Worm (Caenorhabditis elegans) whole organism, young adult: ENCODE data around the gene B0507.8.

Source experiments
- B0261.1 ChIP-seq: sonication (generic microtip); optimal IDR thresholded peaks from 2 replicates; lab custom pipeline; 2016; ENCODE audit warnings: mild to moderate bottlenecking, missing genetic modification characterization, moderate library complexity, missing compliant biosample characterization
- C06A6.2 ChIP-seq: fragments of 200-800 bp; sonication (Bioruptor generic); conservative IDR thresholded peaks from 2 replicates; pipeline ENCODE4 v1.3.6; 2022; ENCODE audit warnings: missing genetic modification characterization, missing compliant biosample characterization
- D2030.7 ChIP-seq: fragments of 200-800 bp; sonication (Bioruptor generic); IDR thresholded peaks from 2 replicates; pipeline ENCODE4 v1.3.6; 2022; ENCODE audit warnings: missing genetic modification reagents, missing genetic modification characterization, missing compliant biosample characterization
- F39B2.1 ChIP-seq: fragments of 200-800 bp; sonication (Bioruptor generic); IDR thresholded peaks from 2 replicates; pipeline ENCODE4 v1.3.6; 2022; ENCODE audit warnings: missing genetic modification reagents, missing genetic modification characterization, missing compliant biosample characterization
- T07F8.4 ChIP-seq: sonication (generic microtip); optimal IDR thresholded peaks from 2 replicates; lab custom pipeline; 2016; ENCODE audit warnings: mild to moderate bottlenecking, missing genetic modification characterization, moderate library complexity, missing compliant biosample characterization
- T26A5.8 ChIP-seq: sonication (generic microtip); optimal IDR thresholded peaks from 2 replicates; lab custom pipeline; 2016; ENCODE audit warnings: missing genetic modification characterization, missing compliant biosample characterization
- Y53F4B.3 ChIP-seq: fragments of 200-800 bp; sonication (Bioruptor generic); IDR thresholded peaks from 2 replicates; pipeline ENCODE4 v1.3.6; 2022; ENCODE audit warnings: missing genetic modification reagents, missing genetic modification characterization, missing compliant biosample characterization
- Y79H2A.3 ChIP-seq: fragments of 200-800 bp; sonication (Bioruptor generic); conservative IDR thresholded peaks from 2 replicates; pipeline ENCODE4 v1.3.6; 2022; ENCODE audit warnings: missing genetic modification reagents, missing genetic modification characterization, missing compliant biosample characterization
- ama-1 ChIP-seq, 3 experiments: fragments of 150-350 bp in 1 of 3; sonication (generic microtip) in 2 of 3; optimal IDR thresholded peaks; 2 replicates each; lab custom pipeline; 2014 to 2018; ENCODE audit warnings: missing biosample characterization in 2 of 3, missing genetic modification characterization in 2 of 3, missing genetic modification reagents in 2 of 3
- atf-7 ChIP-seq: sonication (generic microtip); optimal IDR thresholded peaks from 2 replicates; lab custom pipeline; 2017; ENCODE audit warnings: mild to moderate bottlenecking, missing genetic modification characterization, missing compliant biosample characterization
- athp-1 ChIP-seq: sonication (generic microtip); optimal IDR thresholded peaks from 2 replicates; lab custom pipeline; 2017; ENCODE audit warnings: mild to moderate bottlenecking, missing genetic modification characterization, missing compliant biosample characterization
- bed-1 ChIP-seq: fragments of 200-800 bp; sonication (Bioruptor generic); IDR thresholded peaks from 2 replicates; pipeline ENCODE4 v1.3.6; 2022; ENCODE audit warnings: missing genetic modification reagents, missing genetic modification characterization, missing compliant biosample characterization
- chd-7 ChIP-seq: sonication (generic microtip); optimal IDR thresholded peaks from 2 replicates; lab custom pipeline; 2016; ENCODE audit warnings: mild to moderate bottlenecking, missing genetic modification characterization, moderate library complexity, missing compliant biosample characterization
- egl-44 ChIP-seq: fragments of 200-800 bp; sonication (Bioruptor generic); IDR thresholded peaks from 2 replicates; pipeline ENCODE4 v1.3.6; 2022; ENCODE audit warnings: missing genetic modification reagents, missing genetic modification characterization, missing compliant biosample characterization
- egrh-3 ChIP-seq: fragments of 200-800 bp; sonication (Bioruptor generic); IDR thresholded peaks from 2 replicates; pipeline ENCODE4 v1.3.6; 2022; ENCODE audit warnings: missing genetic modification reagents, missing genetic modification characterization, missing compliant biosample characterization
- ekl-4 ChIP-seq: fragments of 200-800 bp; sonication (Bioruptor generic); IDR thresholded peaks from 2 replicates; pipeline ENCODE4 v1.3.6; 2022; ENCODE audit warnings: missing genetic modification reagents, missing genetic modification characterization, missing compliant biosample characterization
- fkh-3 ChIP-seq: sonication (generic microtip); optimal IDR thresholded peaks from 2 replicates; lab custom pipeline; 2016; ENCODE audit warnings: mild to moderate bottlenecking, missing genetic modification characterization, missing compliant biosample characterization
- gei-17 ChIP-seq: fragments of 200-800 bp; sonication (Bioruptor generic); optimal IDR thresholded peaks from 2 replicates; lab custom pipeline; 2018; ENCODE audit warnings: mild to moderate bottlenecking, missing genetic modification characterization, missing compliant biosample characterization
- hrde-1 ChIP-seq: sonication (generic microtip); optimal IDR thresholded peaks from 2 replicates; lab custom pipeline; 2016; ENCODE audit warnings: missing genetic modification characterization, mild to moderate bottlenecking, missing compliant biosample characterization, moderate library complexity, missing genotype, missing genetic modification reagents, borderline replicate concordance
- lin-26 ChIP-seq: fragments of 200-800 bp; sonication (Bioruptor generic); IDR thresholded peaks from 2 replicates; pipeline ENCODE4 v1.3.6; 2022; ENCODE audit warnings: missing genetic modification reagents, missing genetic modification characterization, missing compliant biosample characterization
- lir-1 ChIP-seq: fragments of 200-800 bp; sonication (Bioruptor generic); conservative IDR thresholded peaks from 2 replicates; pipeline ENCODE4 v1.3.6; 2022; ENCODE audit warnings: missing genetic modification reagents, missing genetic modification characterization, missing compliant biosample characterization
- nhr-120 ChIP-seq: fragments of 200-800 bp; sonication (Bioruptor generic); IDR thresholded peaks from 2 replicates; pipeline ENCODE4 v1.3.6; 2022; ENCODE audit warnings: missing genetic modification characterization, missing compliant biosample characterization
- nhr-179 ChIP-seq: sonication (generic microtip); optimal IDR thresholded peaks from 2 replicates; lab custom pipeline; 2016; ENCODE audit warnings: mild to moderate bottlenecking, missing genetic modification characterization, missing compliant biosample characterization
- nhr-27 ChIP-seq: fragments of 200-800 bp; sonication (Bioruptor generic); optimal IDR thresholded peaks from 2 replicates; lab custom pipeline; 2018; ENCODE audit warnings: mild to moderate bottlenecking, missing genetic modification characterization, moderate library complexity, missing compliant biosample characterization
- nhr-80 ChIP-seq: sonication (generic microtip); optimal IDR thresholded peaks from 2 replicates; lab custom pipeline; 2016; ENCODE audit warnings: missing genetic modification characterization, missing compliant biosample characterization
- nhr-90 ChIP-seq: sonication (generic microtip); optimal IDR thresholded peaks from 2 replicates; lab custom pipeline; 2016; ENCODE audit warnings: missing genotype, mild to moderate bottlenecking, missing genetic modification characterization, missing compliant biosample characterization
- pha-4 ChIP-seq: fragments of 150-350 bp; sonication (generic microtip); optimal IDR thresholded peaks from 2 replicates; lab custom pipeline; 2014; ENCODE audit warnings: missing biosample characterization, missing genetic modification reagents, missing genetic modification characterization
- snpc-1.1 ChIP-seq: sonication (generic microtip); optimal IDR thresholded peaks from 2 replicates; lab custom pipeline; 2017; ENCODE audit warnings: missing genetic modification characterization, mild to moderate bottlenecking, missing compliant biosample characterization, antibody characterized with exemption, moderate library complexity, missing genotype, missing genetic modification reagents; ENCODE audit not compliant: insufficient read depth
- snpc-4 ChIP-seq, 5 experiments: fragments of 150-350 bp in 1 of 5; sonication (generic microtip) in 4 of 5; optimal IDR thresholded peaks; 2 replicates each; lab custom pipeline; 2014 to 2018; ENCODE audit warnings: missing genetic modification characterization in 5 of 5, missing biosample characterization in 3 of 5, antibody characterized with exemption in 2 of 5, mild to moderate bottlenecking in 2 of 5, missing compliant biosample characterization in 2 of 5, missing genotype in 2 of 5, moderate library complexity in 2 of 5, missing genetic modification reagents in 1 of 5
- tbx-9 ChIP-seq: sonication (generic microtip); optimal IDR thresholded peaks from 2 replicates; lab custom pipeline; 2016; ENCODE audit warnings: borderline replicate concordance, missing genetic modification characterization, inconsistent platforms, missing compliant biosample characterization
- zim-3 ChIP-seq: sonication (generic microtip); optimal IDR thresholded peaks from 2 replicates; lab custom pipeline; 2017; ENCODE audit warnings: mild to moderate bottlenecking, missing genetic modification characterization, moderate library complexity, missing compliant biosample characterization
- ztf-18 ChIP-seq: sonication (generic microtip); optimal IDR thresholded peaks from 2 replicates; lab custom pipeline; 2016; ENCODE audit warnings: missing genotype, mild to moderate bottlenecking, missing genetic modification characterization, missing compliant biosample characterization
- ztf-22 ChIP-seq: fragments of 200-800 bp; sonication (Bioruptor generic); optimal IDR thresholded peaks from 2 replicates; lab custom pipeline; 2018; ENCODE audit warnings: mild to moderate bottlenecking, missing genetic modification characterization, moderate library complexity, missing compliant biosample characterization
- ztf-26 ChIP-seq: sonication (generic microtip); optimal IDR thresholded peaks from 2 replicates; lab custom pipeline; 2017; ENCODE audit warnings: missing genetic modification characterization, missing compliant biosample characterization
- ztf-3 ChIP-seq: fragments of 200-800 bp; sonication (Bioruptor generic); optimal IDR thresholded peaks from 2 replicates; lab custom pipeline; 2018; ENCODE audit warnings: mild to moderate bottlenecking, missing genetic modification characterization, missing compliant biosample characterization
- ztf-6 ChIP-seq: fragments of 200-800 bp; sonication (Bioruptor generic); IDR thresholded peaks from 2 replicates; pipeline ENCODE4 v1.3.6; 2022; ENCODE audit warnings: missing genetic modification reagents, missing genetic modification characterization, missing compliant biosample characterization

The B0507.8 gene

ce11 chrV:8798470-8798869 lies 35.7 kb upstream of the B0507.8 start:
- TF ChIP-seq nhr-179 (tag; lab: Kevin White, UChicago) (no peak), snpc-1.1 (tag; lab: Kevin White, UChicago) (no peak), ztf-18 (tag; lab: Kevin White, UChicago) (no peak), lin-26 (GFP tag; lab: Robert Waterston, UW) (no peak), egrh-3 (GFP tag; lab: Robert Waterston, UW) (no peak), ztf-26 (tag; lab: Kevin White, UChicago) (no peak), atf-7 (tag; lab: Kevin White, UChicago) (no peak), ztf-22 (GFP tag; lab: Kevin White, UChicago) (no peak), nhr-120 (GFP tag; lab: Robert Waterston, UW) (no peak), ekl-4 (GFP tag; lab: Robert Waterston, UW) (no peak), Y79H2A.3 (no peak), Y53F4B.3 (GFP tag; lab: Robert Waterston, UW) (no peak), C06A6.2 (no peak), pha-4 (tag; lab: Kevin White, UChicago) (no peak), nhr-90 (tag; lab: Kevin White, UChicago) (no peak)

- TF ChIP-seq athp-1 (tag; lab: Kevin White, UChicago), result no peak
These were observed 34.1 kb upstream of the B0507.8 start for ce11 chrV:8796889-8797288.

ce11 chrV:8796246-8796645 lies 33.5 kb upstream of the B0507.8 start:
- TF ChIP-seq nhr-80 (peak; percentile 52), lir-1 (GFP tag; lab: Robert Waterston, UW) (no peak)

- no peak for TF ChIP-seq ama-1 (optimal IDR thresholded peaks at IDR 0.05; lab: Kevin White, UChicago)
- TF ChIP-seq ama-1 (GFP tag; optimal IDR thresholded peaks at IDR 0.05; lab: Kevin White, UChicago), result no peak
- TF ChIP-seq nhr-80, result peak; percentile 4
These were observed 32.7 kb upstream of the B0507.8 start for ce11 chrV:8795499-8795898.

ce11 chrV:8792814-8793213 lies 30.1 kb upstream of the B0507.8 start:
- TF ChIP-seq tbx-9 (tag; lab: Kevin White, UChicago) (no peak), nhr-27 (tag; lab: Kevin White, UChicago) (no peak), T26A5.8 (tag; lab: Kevin White, UChicago) (no peak), egl-44 (GFP tag; lab: Robert Waterston, UW) (no peak), zim-3 (tag; lab: Kevin White, UChicago) (no peak), F39B2.1 (GFP tag; lab: Robert Waterston, UW) (no peak), B0261.1 (tag; lab: Kevin White, UChicago) (no peak), bed-1 (GFP tag; lab: Robert Waterston, UW) (no peak), gei-17 (GFP tag; lab: Kevin White, UChicago) (no peak), snpc-4 (GFP tag; optimal IDR thresholded peaks at IDR 0.05; lab: Kevin White, UChicago) (no peak), snpc-4 (tag; optimal IDR thresholded peaks at IDR 0.05; lab: Kevin White, UChicago) (no peak), chd-7 (tag; lab: Kevin White, UChicago) (no peak)

- no peak for TF ChIP-seq fkh-3
- TF ChIP-seq nhr-179 (tag; lab: Kevin White, UChicago), result no peak
- no peak for TF ChIP-seq ztf-6 (GFP tag; lab: Robert Waterston, UW)
- no peak for TF ChIP-seq hrde-1 (tag; lab: Kevin White, UChicago)
- TF ChIP-seq T07F8.4 (tag; lab: Kevin White, UChicago), result no peak
- TF ChIP-seq D2030.7 (GFP tag; lab: Robert Waterston, UW), result no peak
- TF ChIP-seq ztf-3 (GFP tag; lab: Kevin White, UChicago), result no peak
- no peak for TF ChIP-seq C06A6.2
These were observed 26.6 kb upstream of the B0507.8 start for ce11 chrV:8789345-8789744.
